Fruit fly (Drosophila melanogaster) whole organism, embryonic: ENCODE results near the gene Gld2.

Source experiments
- Blimp-1 ChIP-seq: fragments of 200-800 bp; sonication (Bioruptor generic); optimal IDR thresholded peaks from 3 replicates; lab custom pipeline; 2018; ENCODE audit warnings: missing biosample characterization, missing genetic modification characterization, mild to moderate bottlenecking, moderate library complexity, missing genetic modification reagents
- CG11696 ChIP-seq: fragments of 200-800 bp; sonication (Bioruptor generic); IDR thresholded peaks from 2 replicates; pipeline ENCODE4 v1.3.6; 2022; ENCODE audit warnings: missing biosample characterization, missing genetic modification characterization
- CG14014 ChIP-seq: fragments of 200-800 bp; sonication (Bioruptor generic); IDR thresholded peaks from 2 replicates; pipeline ENCODE4 v1.3.6; 2022; ENCODE audit warnings: missing biosample characterization, missing genetic modification characterization
- CG14050 ChIP-seq: fragments of 200-800 bp; sonication (Bioruptor generic); IDR thresholded peaks from 3 replicates; pipeline ENCODE4 v1.3.6; 2022; ENCODE audit warnings: missing biosample characterization, missing genetic modification characterization
- CG14667 ChIP-seq: fragments of 200-800 bp; sonication (Bioruptor generic); IDR thresholded peaks from 2 replicates; pipeline ENCODE4 v1.3.6; 2022; ENCODE audit warnings: missing biosample characterization, missing genetic modification characterization
- CG17361 ChIP-seq: fragments of 200-800 bp; sonication (Bioruptor generic); IDR thresholded peaks from 3 replicates; pipeline ENCODE4 v1.3.6; 2022; ENCODE audit warnings: missing biosample characterization, missing genetic modification characterization
- CG2199 ChIP-seq: fragments of 200-800 bp; sonication (Bioruptor generic); IDR thresholded peaks from 3 replicates; pipeline ENCODE4 v1.3.6; 2022; ENCODE audit warnings: missing biosample characterization, missing genetic modification characterization
- CG2889 ChIP-seq: fragments of 200-800 bp; sonication (Bioruptor generic); IDR thresholded peaks from 3 replicates; pipeline ENCODE4 v1.3.6; 2022; ENCODE audit warnings: missing biosample characterization, missing genetic modification characterization
- CG32532 ChIP-seq: fragments of 200-800 bp; sonication (Bioruptor generic); IDR thresholded peaks from 2 replicates; pipeline ENCODE4 v1.3.6; 2022; ENCODE audit warnings: missing biosample characterization, missing genetic modification characterization
- CG4404 ChIP-seq: fragments of 200-800 bp; sonication (Bioruptor generic); IDR thresholded peaks from 2 replicates; pipeline ENCODE4 v1.3.6; 2022; ENCODE audit warnings: missing biosample characterization, missing genetic modification characterization
- CG7786 ChIP-seq: fragments of 200-800 bp; sonication (Bioruptor generic); optimal IDR thresholded peaks from 2 replicates; lab custom pipeline; 2016; ENCODE audit warnings: missing biosample characterization, missing genetic modification characterization
- CG8388 ChIP-seq: fragments of 200-800 bp; sonication (Bioruptor generic); optimal IDR thresholded peaks from 2 replicates; lab custom pipeline; 2019; ENCODE audit warnings: missing biosample characterization, mild to moderate bottlenecking, missing genetic modification characterization, moderate library complexity
- CG9797 ChIP-seq: fragments of 200-800 bp; sonication (Bioruptor generic); optimal IDR thresholded peaks from 3 replicates; lab custom pipeline; 2018; ENCODE audit warnings: missing biosample characterization, mild to moderate bottlenecking, missing genetic modification characterization
- CG9817 ChIP-seq: fragments of 200-800 bp; sonication (Bioruptor generic); optimal IDR thresholded peaks from 2 replicates; lab custom pipeline; 2018; ENCODE audit warnings: missing biosample characterization, mild to moderate bottlenecking, missing genetic modification characterization, moderate library complexity
- CoRest ChIP-seq: fragments of 200-800 bp; sonication (Bioruptor generic); optimal IDR thresholded peaks from 3 replicates; lab custom pipeline; 2018; ENCODE audit warnings: missing biosample characterization, mild to moderate bottlenecking, missing genetic modification characterization, moderate library complexity
- H2.0 ChIP-seq: fragments of 200-800 bp; sonication (Bioruptor generic); IDR thresholded peaks from 2 replicates; pipeline ENCODE4 v1.3.6; 2022; ENCODE audit warnings: missing biosample characterization, missing genetic modification characterization
- HLH54F ChIP-seq: fragments of 200-800 bp; sonication (Bioruptor generic); optimal IDR thresholded peaks from 3 replicates; lab custom pipeline; 2016; ENCODE audit warnings: missing biosample characterization, missing genetic modification characterization
- Hr51 ChIP-seq, 2 experiments: fragments of 200-800 bp; sonication (Bioruptor generic); optimal IDR thresholded peaks; 2 replicates in 1 of 2; 3 replicates in 1 of 2; lab custom pipeline; 2016 to 2018; ENCODE audit warnings: missing biosample characterization in 2 of 2, missing genetic modification characterization in 2 of 2, mild to moderate bottlenecking in 1 of 2, moderate library complexity in 1 of 2
- Kr ChIP-seq: fragments of 200-800 bp; sonication (Bioruptor generic); optimal IDR thresholded peaks from 2 replicates; lab custom pipeline; 2017; ENCODE audit warnings: missing biosample characterization, mild to moderate bottlenecking, missing genetic modification characterization
- Mes4 ChIP-seq: fragments of 200-800 bp; sonication (Bioruptor generic); optimal IDR thresholded peaks from 2 replicates; lab custom pipeline; 2016; ENCODE audit warnings: missing biosample characterization, missing genetic modification characterization
- Rfx ChIP-seq: fragments of 200-800 bp; sonication (Bioruptor generic); IDR thresholded peaks from 2 replicates; pipeline ENCODE4 v1.3.6; 2022; ENCODE audit warnings: missing biosample characterization, missing genetic modification characterization
- Xbp1 ChIP-seq: fragments of 200-800 bp; sonication (Bioruptor generic); optimal IDR thresholded peaks from 3 replicates; lab custom pipeline; 2016; ENCODE audit warnings: missing biosample characterization, mild to moderate bottlenecking, missing genetic modification characterization
- ap ChIP-seq: fragments of 200-800 bp; sonication (Bioruptor generic); IDR thresholded peaks from 2 replicates; pipeline ENCODE4 v1.3.6; 2022; ENCODE audit warnings: missing biosample characterization, missing genetic modification characterization
- esg ChIP-seq: fragments of 200-800 bp; sonication (Bioruptor generic); conservative IDR thresholded peaks from 2 replicates; pipeline ENCODE4 v1.3.6; 2022; ENCODE audit warnings: missing biosample characterization, missing genetic modification characterization
- kah ChIP-seq: fragments of 200-800 bp; sonication (Bioruptor generic); optimal IDR thresholded peaks from 2 replicates; lab custom pipeline; 2018; ENCODE audit warnings: missing biosample characterization, mild to moderate bottlenecking, missing genetic modification characterization
- nerfin-2 ChIP-seq: fragments of 200-800 bp; sonication (Bioruptor generic); IDR thresholded peaks from 2 replicates; pipeline ENCODE4 v1.3.6; 2022; ENCODE audit warnings: missing biosample characterization, missing genetic modification characterization; ENCODE audit not compliant: partially characterized antibody
- oc ChIP-seq: fragments of 200-800 bp; sonication (Bioruptor generic); optimal IDR thresholded peaks from 2 replicates; lab custom pipeline; 2018; ENCODE audit warnings: missing biosample characterization, mild to moderate bottlenecking, missing genetic modification characterization, moderate library complexity
- pita ChIP-seq: fragments of 200-800 bp; sonication (Bioruptor generic); optimal IDR thresholded peaks from 2 replicates; lab custom pipeline; 2017; ENCODE audit warnings: missing biosample characterization, mild to moderate bottlenecking, missing genetic modification characterization
- prd ChIP-seq, 3 experiments: fragments of >200 bp in 2 of 3; fragments of 200-800 bp in 1 of 3; sonication (Bioruptor generic) in 1 of 3; optimal IDR thresholded peaks in 2 of 3; IDR thresholded peaks in 1 of 3; 2 replicates in 2 of 3; 3 replicates in 1 of 3; pipeline versions ENCODE4 v1.3.6 to Lab custom; 2017 to 2022; ENCODE audit warnings: missing biosample characterization in 1 of 3, missing genetic modification characterization in 1 of 3
- ranshi ChIP-seq: fragments of 200-800 bp; sonication (Bioruptor generic); IDR thresholded peaks from 2 replicates; pipeline ENCODE4 v1.3.6; 2022; ENCODE audit warnings: missing biosample characterization, missing genetic modification characterization
- salm ChIP-seq: fragments of 200-800 bp; sonication (Bioruptor generic); optimal IDR thresholded peaks from 2 replicates; lab custom pipeline; 2018; ENCODE audit warnings: missing biosample characterization, mild to moderate bottlenecking, missing genetic modification characterization
- sob ChIP-seq: fragments of 200-800 bp; sonication (Bioruptor generic); IDR thresholded peaks from 2 replicates; pipeline ENCODE4 v1.3.6; 2022; ENCODE audit warnings: missing biosample characterization, missing genetic modification characterization
- sr ChIP-seq: fragments of 200-800 bp; sonication (Bioruptor generic); IDR thresholded peaks from 3 replicates; pipeline ENCODE4 v1.3.6; 2022; ENCODE audit warnings: missing biosample characterization, missing genetic modification characterization
- stc ChIP-seq: fragments of 200-800 bp; sonication (Bioruptor generic); IDR thresholded peaks from 2 replicates; pipeline ENCODE4 v1.3.6; 2022; ENCODE audit warnings: missing biosample characterization, missing genetic modification characterization
- tgo ChIP-seq: fragments of 200-800 bp; sonication (Bioruptor generic); IDR thresholded peaks from 3 replicates; pipeline ENCODE4 v1.3.6; 2022; ENCODE audit warnings: missing biosample characterization, missing genetic modification characterization
- vvl ChIP-seq: fragments of 200-800 bp; sonication (Bioruptor generic); IDR thresholded peaks from 2 replicates; pipeline ENCODE4 v1.3.6; 2022; ENCODE audit warnings: missing biosample characterization, missing genetic modification characterization
- zf30C ChIP-seq: fragments of 200-800 bp; sonication (Bioruptor generic); optimal IDR thresholded peaks from 3 replicates; lab custom pipeline; 2018; ENCODE audit warnings: missing biosample characterization, mild to moderate bottlenecking, missing genetic modification characterization
- zfh2 ChIP-seq: fragments of 200-800 bp; sonication (Bioruptor generic); optimal IDR thresholded peaks from 2 replicates; lab custom pipeline; 2016; ENCODE audit warnings: missing biosample characterization, missing genetic modification characterization

Gene Gld2

dm6 chr3R:22260675-22261461 lies 49.2 kb downstream of the Gld2 start (continued):
- TF ChIP-seq sr (no peak), zf30C (GFP tag; lab: Kevin White, UChicago) (peak; percentile 32), pita (GFP tag; lab: Kevin White, UChicago) (no peak), CoRest (tag; lab: Kevin White, UChicago) (peak; percentile 24), Mes4 (no peak), H2.0 (GFP tag; lab: Robert Waterston, UW) (peak; percentile 31; the same call in 1 of the 2 replicates), ranshi (GFP tag; lab: Robert Waterston, UW) (peak; percentile 46; the same call in 1 of the 2 replicates), CG9797 (no peak), CG8388 (peak; percentile 11), kah (GFP tag; lab: Kevin White, UChicago) (no peak), tgo (GFP tag; lab: Robert Waterston, UW) (peak; percentile 38; the same call in 2 of the 3 replicates), ap (GFP tag; lab: Robert Waterston, UW) (no peak), vvl (GFP tag; lab: Robert Waterston, UW) (peak; percentile 21), Blimp-1 (GFP tag; lab: Kevin White, UChicago) (peak; percentile 35), esg (no peak), CG2889 (no peak), CG14014 (GFP tag; lab: Robert Waterston, UW) (peak; percentile 39; the same call in 1 of the 2 replicates), CG17361 (GFP tag; lab: Robert Waterston, UW) (0 out of 3 replicates have a peak, but pooled peaks have one; percentile 26), salm (tag; lab: Kevin White, UChicago) (no peak), HLH54F (GFP tag; lab: Kevin White, UChicago) (no peak), nerfin-2 (GFP tag; lab: Robert Waterston, UW) (no peak), CG32532 (peak; percentile 27; the same call in 1 of the 2 replicates), CG9817 (tag; lab: Kevin White, UChicago) (peak; percentile 31), CG14050 (GFP tag; lab: Robert Waterston, UW) (peak; percentile 11; the same call in 1 of the 3 replicates), zfh2 (GFP tag; lab: Kevin White, UChicago) (no peak), Kr (GFP tag; lab: Kevin White, UChicago) (no peak), CG4404 (GFP tag; lab: Robert Waterston, UW) (no peak), oc (tag; lab: Kevin White, UChicago) (peak; percentile 11), CG11696 (no peak), prd (optimal IDR thresholded peaks at IDR 0.05; lab: Kevin White, UChicago) (no peak), prd (GFP tag; IDR thresholded peaks at IDR 0.05; lab: Robert Waterston, UW) (peak; percentile 56; the same call in 1 of the 3 replicates), Rfx (peak; percentile 42), CG7786 (GFP tag; lab: Kevin White, UChicago) (no peak), CG14667 (GFP tag; lab: Robert Waterston, UW) (peak; percentile 45; the same call in 1 of the 2 replicates), Hr51 (GFP tag; optimal IDR thresholded peaks at IDR 0.05; lab: Kevin White, UChicago) (peak in 1 of 2 experiments; percentile 40), stc (0 out of 2 replicates have a peak, but pooled peaks have one; percentile 31), Xbp1 (GFP tag; lab: Kevin White, UChicago) (peak; percentile 19), sob (GFP tag; lab: Robert Waterston, UW) (no peak), CG2199 (GFP tag; lab: Robert Waterston, UW) (no peak)
